Worm (Caenorhabditis elegans) whole organism, L4/young adult: ENCODE data around the gene F49H6.5.

ENCODE experiments used
- W03F9.2 ChIP-seq: fragments of 150-350 bp; optimal IDR thresholded peaks from 2 replicates; lab custom pipeline; 2014; ENCODE audit warnings: missing biosample characterization, missing genetic modification characterization
- dao-5 ChIP-seq: sonication (generic microtip); optimal IDR thresholded peaks from 2 replicates; lab custom pipeline; 2016; ENCODE audit warnings: missing genotype, missing genetic modification characterization, moderate library complexity, missing compliant biosample characterization
- him-1 ChIP-seq: sonication (generic microtip); optimal IDR thresholded peaks from 2 replicates; lab custom pipeline; 2016; ENCODE audit warnings: missing genotype, missing genetic modification reagents, missing genetic modification characterization, missing compliant biosample characterization

The F49H6.5 gene

DNA sequence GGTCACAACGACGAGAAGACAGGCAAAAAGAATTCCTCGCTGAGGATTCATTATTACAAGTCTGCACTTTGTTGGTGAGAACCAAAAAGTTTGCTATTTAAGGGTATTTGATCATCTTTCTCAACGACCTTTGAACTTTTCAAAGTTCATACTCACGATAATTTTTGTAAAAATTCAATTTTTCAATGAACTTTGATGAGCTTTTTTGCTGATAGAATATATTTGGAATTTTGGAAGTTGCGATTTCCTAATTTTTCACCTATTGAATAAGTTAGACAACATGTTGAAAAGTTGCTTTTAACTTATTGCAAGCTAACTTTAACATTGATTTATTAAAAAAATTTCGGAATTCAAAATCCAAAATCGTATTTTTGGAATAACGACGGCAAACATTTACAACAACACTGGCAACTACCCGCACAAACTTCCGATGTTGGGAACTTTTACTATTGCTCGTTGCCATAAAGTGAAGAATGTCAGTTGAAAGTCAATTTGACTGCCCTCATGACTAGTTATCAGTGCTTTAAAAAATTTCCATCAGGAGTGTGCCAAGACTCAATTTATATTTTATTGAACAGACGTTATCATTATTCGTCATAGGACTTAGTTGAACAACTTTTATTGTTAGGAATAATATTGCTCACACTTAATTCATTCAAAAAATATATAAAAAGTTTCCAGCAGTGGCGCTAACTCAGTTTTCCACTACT, at the start of gene F49H6.5, which contains the start of gene F49H6.8:
Gene F49H6.5, plus strand, starts transcription at position 629 of the 710 bp plus-strand sequence.
Gene F49H6.8, minus strand, starts transcription at position 51 of the 710 bp plus-strand sequence.
- TF ChIP-seq him-1 (no peak), dao-5 (no peak), W03F9.2 (tag; lab: Kevin White, UChicago) (no peak)

ce11 chrV:16973338-16973737, 49.7 kb upstream of the F49H6.5 start:
- TF ChIP-seq him-1 (no peak), dao-5 (no peak), W03F9.2 (tag; lab: Kevin White, UChicago) (no peak)

DNA sequence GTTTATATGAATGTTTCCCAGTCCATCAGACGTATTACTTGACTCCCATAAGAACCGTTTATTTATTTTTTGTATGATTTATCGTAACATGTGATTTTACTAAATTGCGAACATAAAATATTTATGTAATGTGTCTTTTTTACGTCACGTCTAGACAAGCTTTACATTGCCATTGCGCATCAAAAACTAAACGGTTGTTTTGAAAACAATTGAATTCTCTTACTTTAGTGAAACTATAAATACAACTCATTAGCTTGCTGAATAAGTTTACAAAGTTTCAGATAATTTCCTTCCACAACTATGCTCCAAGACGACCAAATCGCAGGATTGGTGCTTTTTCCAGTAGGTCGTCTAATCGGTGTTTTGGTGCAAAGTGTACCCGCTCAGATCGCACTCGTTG, 48.1 kb upstream of the F49H6.5 start, which contains the start of gene srx-54:
Gene srx-54, plus strand, starts transcription at position 301 of the 400 bp plus-strand sequence.
- no peak for TF ChIP-seq W03F9.2 (tag; lab: Kevin White, UChicago)
- TF ChIP-seq dao-5, result no peak
- no peak for TF ChIP-seq him-1

- no peak for TF ChIP-seq him-1
- TF ChIP-seq dao-5, result no peak
- TF ChIP-seq W03F9.2 (tag; lab: Kevin White, UChicago), result no peak
Measured at ce11 chrV:16980368-16980767, 42.7 kb upstream of the F49H6.5 start, which contains the start of gene srz-54. srz-54 (plus strand) TSS chrV:16980668.

DNA sequence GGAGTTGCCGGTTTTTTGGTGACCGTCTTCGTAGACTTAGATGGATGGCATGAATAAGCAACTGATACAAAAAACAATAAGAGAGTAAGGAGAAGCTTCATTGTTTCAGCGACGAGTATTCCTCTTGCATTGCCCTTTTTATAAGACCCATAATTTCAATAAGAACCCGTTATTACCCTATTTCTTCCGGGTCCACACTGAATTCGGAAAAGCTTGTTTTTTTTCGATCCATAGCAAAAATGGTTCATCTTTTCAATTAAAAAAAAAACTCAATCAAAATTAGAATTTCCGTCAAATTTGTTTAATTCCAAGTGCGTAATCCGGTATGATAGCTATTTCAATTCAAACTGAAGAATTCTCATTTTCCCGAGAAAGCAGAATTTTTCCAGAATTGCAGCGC, 36.0 kb upstream of the F49H6.5 start, which contains the start of gene Y102A5C.40:
Gene Y102A5C.40, minus strand, starts transcription at position 101 of the 400 bp plus-strand sequence.
- TF ChIP-seq dao-5, result no peak
- TF ChIP-seq him-1, result no peak
- no peak for TF ChIP-seq W03F9.2 (tag; lab: Kevin White, UChicago)

DNA sequence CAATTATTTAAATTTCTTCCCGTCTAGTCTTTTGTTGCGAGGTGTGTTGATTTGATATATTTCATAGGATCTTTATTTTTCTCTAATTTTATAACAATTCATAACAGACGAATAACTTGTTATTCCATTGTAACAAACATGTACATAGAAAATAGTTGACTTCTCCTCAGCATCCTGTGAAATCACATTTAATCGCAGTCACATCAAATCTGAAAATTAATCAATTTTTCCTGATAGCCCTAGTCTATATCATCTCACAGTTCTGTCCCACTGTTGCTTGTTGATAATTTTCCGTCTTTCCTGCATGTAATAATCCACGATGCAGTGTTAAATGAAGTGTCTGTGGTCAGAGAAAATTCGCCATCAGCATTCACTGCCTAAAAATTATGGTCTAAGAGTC, 35.3 kb upstream of the F49H6.5 start:
- TF ChIP-seq W03F9.2 (tag; lab: Kevin White, UChicago), result no peak
- TF ChIP-seq dao-5, result no peak
- TF ChIP-seq him-1, result no peak

ce11 chrV:16988614-16989013, 34.4 kb upstream of the F49H6.5 start, which contains the start of gene Y102A5C.27:
Y102A5C.27 (minus strand) TSS chrV:16988714.
- TF ChIP-seq W03F9.2 (tag; lab: Kevin White, UChicago) (no peak), dao-5 (no peak), him-1 (no peak)

ce11 chrV:16991734-16992133, 31.3 kb upstream of the F49H6.5 start, which contains the start of gene srz-95:
srz-95 (plus strand) TSS chrV:16992034.
- TF ChIP-seq him-1 (no peak), W03F9.2 (tag; lab: Kevin White, UChicago) (no peak), dao-5 (no peak)

DNA sequence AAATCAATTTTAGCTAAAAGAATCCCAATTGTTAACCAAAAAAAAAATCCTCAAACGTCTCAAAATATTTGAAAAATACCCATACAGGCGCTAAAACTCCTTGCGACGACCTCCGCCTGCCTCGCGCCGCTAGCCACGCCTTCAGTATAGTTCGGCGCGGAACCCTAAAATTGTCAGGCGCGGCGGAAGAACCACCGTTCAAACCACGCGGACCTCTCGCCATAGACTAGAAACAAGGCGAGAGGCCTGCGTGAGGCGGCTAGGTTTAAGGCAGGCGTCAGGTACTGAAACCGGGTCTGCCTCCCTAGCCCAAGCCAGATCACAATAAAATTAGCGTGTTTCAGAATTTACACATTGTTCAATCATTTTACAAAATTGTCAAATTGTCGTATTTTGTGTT, 30.7 kb upstream of the F49H6.5 start:
- no peak for TF ChIP-seq W03F9.2 (tag; lab: Kevin White, UChicago)
- no peak for TF ChIP-seq him-1
- no peak for TF ChIP-seq dao-5

ce11 chrV:17000204-17000603, 22.8 kb upstream of the F49H6.5 start, which contains the start of gene str-217:
str-217 (minus strand) TSS chrV:17000304.
- no peak for TF ChIP-seq W03F9.2 (tag; lab: Kevin White, UChicago)
- no peak for TF ChIP-seq dao-5
- no peak for TF ChIP-seq him-1

DNA sequence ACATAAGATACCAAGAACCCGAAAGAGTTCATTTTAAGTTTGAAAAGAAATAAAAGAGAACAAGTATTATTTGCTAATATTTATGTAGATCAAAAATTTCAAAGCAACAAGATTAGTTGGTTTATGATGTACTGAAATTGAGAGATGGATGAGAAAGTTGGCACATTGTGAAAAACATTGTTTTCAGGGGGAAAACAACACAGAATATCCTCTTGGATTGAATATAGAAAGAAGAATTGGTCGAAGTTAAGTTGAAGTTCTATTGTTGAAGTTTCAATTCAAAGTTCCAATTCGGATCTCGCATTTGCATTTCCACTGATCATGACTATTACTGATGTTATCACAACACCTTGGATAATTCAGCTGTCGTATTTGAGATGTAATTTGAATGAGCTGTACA, 22.4 kb upstream of the F49H6.5 start:
- TF ChIP-seq dao-5, result no peak
- no peak for TF ChIP-seq W03F9.2 (tag; lab: Kevin White, UChicago)
- no peak for TF ChIP-seq him-1

DNA sequence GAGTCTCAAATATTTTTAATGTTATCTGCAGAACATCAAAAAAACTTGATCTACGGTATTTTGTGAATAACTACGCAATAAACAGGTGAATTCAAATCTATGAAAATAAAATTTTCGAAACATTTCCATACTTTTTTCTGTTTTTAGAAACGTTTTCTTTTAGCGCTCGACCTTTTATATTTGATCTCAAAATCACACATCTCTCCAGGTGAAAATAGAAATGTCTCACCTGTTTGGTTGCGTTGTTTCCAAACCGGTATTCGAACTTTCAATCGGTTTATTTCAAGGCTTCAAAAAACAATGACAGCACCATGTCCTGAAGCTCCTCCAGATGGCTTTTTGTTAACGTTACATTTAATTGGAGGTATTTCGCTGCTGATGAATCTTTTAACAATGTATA, 21.9 kb upstream of the F49H6.5 start, which contains the start of gene sri-9:
Gene sri-9, plus strand, starts transcription at position 301 of the 400 bp plus-strand sequence.
- no peak for TF ChIP-seq dao-5
- no peak for TF ChIP-seq him-1
- TF ChIP-seq W03F9.2 (tag; lab: Kevin White, UChicago), result no peak

DNA sequence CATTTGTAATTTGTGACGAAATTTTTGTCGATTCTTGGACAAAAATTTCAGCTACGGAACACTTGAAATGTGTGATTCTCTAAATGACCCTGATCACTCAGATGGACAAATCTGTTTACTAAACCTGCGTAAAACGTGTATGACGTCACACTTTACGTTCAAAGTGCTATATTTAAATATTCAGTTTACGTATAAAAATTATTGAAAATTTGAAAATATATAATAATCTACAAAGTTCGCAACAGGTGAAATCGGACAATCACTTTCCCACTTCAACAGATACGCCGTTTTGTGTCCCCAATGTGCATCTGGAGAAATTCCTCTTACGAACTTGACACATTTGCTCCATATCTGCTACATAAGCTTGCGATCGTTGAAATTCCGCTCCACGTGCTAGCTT, 17.9 kb upstream of the F49H6.5 start, which contains the start of gene srh-131:
Gene srh-131, plus strand, starts transcription at position 301 of the 400 bp plus-strand sequence.
- TF ChIP-seq him-1 (no peak), W03F9.2 (tag; lab: Kevin White, UChicago) (no peak), dao-5 (no peak)

DNA sequence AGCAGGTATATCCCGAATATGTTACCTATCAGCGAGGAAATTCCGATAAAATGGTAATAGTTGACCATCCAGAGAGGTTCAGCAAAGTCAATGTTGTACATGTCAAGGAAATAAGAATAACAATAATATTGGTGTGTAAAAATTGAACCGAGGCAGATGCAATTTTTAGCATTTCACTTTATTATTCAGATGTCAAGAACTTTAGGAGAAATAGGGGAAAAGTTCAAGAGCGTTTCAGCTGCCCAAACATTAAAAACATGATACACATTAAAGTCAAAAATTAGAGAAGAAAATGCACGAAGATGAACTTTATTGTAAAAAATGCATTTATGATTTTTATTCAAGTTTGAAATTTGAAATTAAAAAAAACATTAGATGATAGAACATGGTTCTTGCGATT, 14.7 kb upstream of the F49H6.5 start, which contains the start of gene sri-69:
Gene sri-69, minus strand, starts transcription at position 101 of the 400 bp plus-strand sequence.
- TF ChIP-seq dao-5, result no peak
- no peak for TF ChIP-seq W03F9.2 (tag; lab: Kevin White, UChicago)
- no peak for TF ChIP-seq him-1
